Worm (Caenorhabditis elegans): ENCODE data around the gene nep-3.

- no peak for TF ChIP-seq flt-1 (GFP tag; IDR thresholded peaks at IDR 0.05)
- TF ChIP-seq scrt-1 (GFP tag; IDR thresholded peaks at IDR 0.05): no peak
- no peak for TF ChIP-seq B0310.2 (tag; optimal IDR thresholded peaks at IDR 0.05)
- no peak for TF ChIP-seq ama-1 (optimal IDR thresholded peaks at IDR 0.05)
- no peak for TF ChIP-seq tbx-11 (GFP tag; IDR thresholded peaks at IDR 0.05)
Observed at ce11 chrII:3823855-3824254, 53.2 kb downstream of the nep-3 start, which contains the start of gene skr-15.

Data from whole organism, early embryonic.